Worm (Caenorhabditis elegans) whole organism, late embryonic: ENCODE measurements around the gene F59E12.9.

Source experiments
- C08G9.2 ChIP-seq: sonication (generic microtip); optimal IDR thresholded peaks from 2 replicates; lab custom pipeline; 2016; ENCODE audit warnings: mild to moderate bottlenecking, missing genetic modification characterization, moderate library complexity, missing compliant biosample characterization
- C38D4.7 ChIP-seq: fragments of 200-800 bp; sonication (Bioruptor generic); optimal IDR thresholded peaks from 2 replicates; lab custom pipeline; 2018; ENCODE audit warnings: mild to moderate bottlenecking, missing genetic modification characterization, moderate library complexity, missing compliant biosample characterization
- K02D7.2 ChIP-seq: sonication (generic microtip); optimal IDR thresholded peaks from 2 replicates; lab custom pipeline; 2017; ENCODE audit warnings: mild to moderate bottlenecking, missing genetic modification characterization, missing compliant biosample characterization
- K09A11.1 ChIP-seq: sonication (generic microtip); optimal IDR thresholded peaks from 2 replicates; lab custom pipeline; 2017; ENCODE audit warnings: antibody characterized with exemption, mild to moderate bottlenecking, missing genetic modification characterization, missing compliant biosample characterization; ENCODE audit not compliant: insufficient read depth
- T23F11.4 ChIP-seq: fragments of 200-800 bp; sonication (Bioruptor generic); optimal IDR thresholded peaks from 2 replicates; lab custom pipeline; 2018; ENCODE audit warnings: mild to moderate bottlenecking, missing genetic modification characterization, missing compliant biosample characterization
- Y22D7AL.16 ChIP-seq: sonication (generic microtip); optimal IDR thresholded peaks from 2 replicates; lab custom pipeline; 2016; ENCODE audit warnings: missing genetic modification characterization, missing compliant biosample characterization
- ahr-1 ChIP-seq: sonication (generic microtip); optimal IDR thresholded peaks from 2 replicates; lab custom pipeline; 2016; ENCODE audit warnings: missing genetic modification characterization, missing compliant biosample characterization
- ama-1 ChIP-seq: fragments of 150-350 bp; optimal IDR thresholded peaks from 2 replicates; lab custom pipeline; 2014
- ceh-14 ChIP-seq: sonication (generic microtip); optimal IDR thresholded peaks from 2 replicates; lab custom pipeline; 2016; ENCODE audit warnings: missing genotype, missing genetic modification characterization, missing compliant biosample characterization
- ceh-18 ChIP-seq: sonication (generic microtip); optimal IDR thresholded peaks from 2 replicates; lab custom pipeline; 2016; ENCODE audit warnings: missing genetic modification characterization, missing compliant biosample characterization
- ceh-19 ChIP-seq: fragments of 200-800 bp; sonication (Bioruptor generic); optimal IDR thresholded peaks from 2 replicates; lab custom pipeline; 2018; ENCODE audit warnings: mild to moderate bottlenecking, missing genetic modification characterization, missing compliant biosample characterization
- ceh-30 ChIP-seq: fragments of 150-350 bp; optimal IDR thresholded peaks from 2 replicates; lab custom pipeline; 2014; ENCODE audit warnings: missing biosample characterization, missing genetic modification characterization
- ceh-31 ChIP-seq: sonication (generic microtip); optimal IDR thresholded peaks from 2 replicates; lab custom pipeline; 2016; ENCODE audit warnings: missing genetic modification characterization, missing compliant biosample characterization
- ceh-45 ChIP-seq: fragments of 200-800 bp; sonication (Bioruptor generic); IDR thresholded peaks from 2 replicates; pipeline ENCODE4 v1.3.6; 2022; ENCODE audit warnings: missing genetic modification reagents, missing genetic modification characterization, missing compliant biosample characterization
- ceh-48 ChIP-seq: sonication (generic microtip); optimal IDR thresholded peaks from 2 replicates; lab custom pipeline; 2016; ENCODE audit warnings: missing genetic modification characterization, inconsistent platforms, missing compliant biosample characterization
- che-1 ChIP-seq: sonication (generic microtip); optimal IDR thresholded peaks from 2 replicates; lab custom pipeline; 2016; ENCODE audit warnings: mild to moderate bottlenecking, missing genetic modification characterization, missing compliant biosample characterization
- dmd-4 ChIP-seq: sonication (generic microtip); optimal IDR thresholded peaks from 2 replicates; lab custom pipeline; 2016; ENCODE audit warnings: borderline replicate concordance, missing genetic modification characterization, missing compliant biosample characterization
- elt-2 ChIP-seq: sonication (generic microtip); optimal IDR thresholded peaks from 2 replicates; lab custom pipeline; 2016; ENCODE audit warnings: missing genetic modification reagents, missing genetic modification characterization, missing compliant biosample characterization
- elt-4 ChIP-seq: sonication (generic microtip); optimal IDR thresholded peaks from 2 replicates; lab custom pipeline; 2016; ENCODE audit warnings: missing genetic modification characterization, missing compliant biosample characterization
- eyg-1 ChIP-seq: sonication (generic microtip); optimal IDR thresholded peaks from 2 replicates; lab custom pipeline; 2016; ENCODE audit warnings: missing genotype, missing genetic modification characterization, missing compliant biosample characterization
- gmeb-2 ChIP-seq: sonication (generic microtip); optimal IDR thresholded peaks from 2 replicates; lab custom pipeline; 2016; ENCODE audit warnings: missing genetic modification characterization, inconsistent platforms, missing compliant biosample characterization
- hlh-13 ChIP-seq: fragments of 200-800 bp; sonication (Bioruptor generic); optimal IDR thresholded peaks from 2 replicates; lab custom pipeline; 2018; ENCODE audit warnings: mild to moderate bottlenecking, missing genetic modification characterization, missing compliant biosample characterization
- hlh-15 ChIP-seq: sonication (generic microtip); optimal IDR thresholded peaks from 2 replicates; lab custom pipeline; 2016; ENCODE audit warnings: missing genetic modification characterization, missing compliant biosample characterization
- hlh-30 ChIP-seq: sonication (generic microtip); optimal IDR thresholded peaks from 2 replicates; lab custom pipeline; 2017; ENCODE audit warnings: antibody characterized with exemption, missing genetic modification characterization, missing compliant biosample characterization; ENCODE audit not compliant: insufficient read depth
- hlh-8 ChIP-seq: sonication (generic microtip); optimal IDR thresholded peaks from 2 replicates; lab custom pipeline; 2016; ENCODE audit warnings: missing genotype, missing genetic modification characterization, missing compliant biosample characterization
- lim-6 ChIP-seq: sonication (generic microtip); optimal IDR thresholded peaks from 2 replicates; lab custom pipeline; 2016; ENCODE audit warnings: missing genetic modification characterization, missing compliant biosample characterization
- lin-11 ChIP-seq: fragments of 200-800 bp; sonication (Bioruptor generic); optimal IDR thresholded peaks from 2 replicates; lab custom pipeline; 2018; ENCODE audit warnings: mild to moderate bottlenecking, missing genetic modification characterization, missing compliant biosample characterization
- madf-2 ChIP-seq: sonication (generic microtip); optimal IDR thresholded peaks from 2 replicates; lab custom pipeline; 2017; ENCODE audit warnings: missing genetic modification characterization, missing compliant biosample characterization
- mec-3 ChIP-seq: sonication (generic microtip); optimal IDR thresholded peaks from 2 replicates; lab custom pipeline; 2016; ENCODE audit warnings: borderline replicate concordance, missing genetic modification characterization, missing compliant biosample characterization
- pag-3 ChIP-seq: sonication (generic microtip); optimal IDR thresholded peaks from 2 replicates; lab custom pipeline; 2016; ENCODE audit warnings: missing compliant biosample characterization, missing genetic modification characterization, borderline replicate concordance
- pat-9 ChIP-seq: fragments of 200-800 bp; sonication (Bioruptor generic); optimal IDR thresholded peaks from 2 replicates; lab custom pipeline; 2018; ENCODE audit warnings: mild to moderate bottlenecking, missing genetic modification characterization, moderate library complexity, missing compliant biosample characterization
- pha-4 ChIP-seq: fragments of 150-350 bp; optimal IDR thresholded peaks from 2 replicates; lab custom pipeline; 2018; ENCODE audit warnings: missing biosample characterization, missing genetic modification reagents, missing genetic modification characterization
- pqm-1 ChIP-seq: sonication (generic microtip); optimal IDR thresholded peaks from 2 replicates; lab custom pipeline; 2016; ENCODE audit warnings: missing genetic modification characterization, missing compliant biosample characterization
- pros-1 ChIP-seq: fragments of 150-350 bp; optimal IDR thresholded peaks from 2 replicates; lab custom pipeline; 2014; ENCODE audit warnings: missing biosample characterization, missing genetic modification reagents, missing genetic modification characterization
- ref-2 ChIP-seq: sonication (generic microtip); optimal IDR thresholded peaks from 2 replicates; lab custom pipeline; 2016; ENCODE audit warnings: missing genetic modification characterization, missing compliant biosample characterization
- sox-2 ChIP-seq: fragments of 200-800 bp; sonication (Bioruptor generic); IDR thresholded peaks from 2 replicates; pipeline ENCODE4 v1.3.6; 2022; ENCODE audit warnings: missing genetic modification reagents, missing genetic modification characterization, missing compliant biosample characterization
- sox-4 ChIP-seq: sonication (generic microtip); optimal IDR thresholded peaks from 2 replicates; lab custom pipeline; 2017; ENCODE audit warnings: mild to moderate bottlenecking, missing genetic modification characterization, inconsistent platforms, missing compliant biosample characterization
- tbx-2 ChIP-seq: sonication (generic microtip); optimal IDR thresholded peaks from 2 replicates; lab custom pipeline; 2016; ENCODE audit warnings: missing genetic modification characterization, missing compliant biosample characterization
- ttx-3 ChIP-seq: sonication (generic microtip); optimal IDR thresholded peaks from 2 replicates; lab custom pipeline; 2016; ENCODE audit warnings: missing genetic modification reagents, missing genetic modification characterization, missing compliant biosample characterization
- unc-42 ChIP-seq: sonication (generic microtip); optimal IDR thresholded peaks from 2 replicates; lab custom pipeline; 2016; ENCODE audit warnings: missing genotype, missing genetic modification characterization, missing compliant biosample characterization
- ztf-16 ChIP-seq: sonication (generic microtip); optimal IDR thresholded peaks from 2 replicates; lab custom pipeline; 2017; ENCODE audit warnings: missing genetic modification characterization, missing compliant biosample characterization

The F59E12.9 gene

DNA sequence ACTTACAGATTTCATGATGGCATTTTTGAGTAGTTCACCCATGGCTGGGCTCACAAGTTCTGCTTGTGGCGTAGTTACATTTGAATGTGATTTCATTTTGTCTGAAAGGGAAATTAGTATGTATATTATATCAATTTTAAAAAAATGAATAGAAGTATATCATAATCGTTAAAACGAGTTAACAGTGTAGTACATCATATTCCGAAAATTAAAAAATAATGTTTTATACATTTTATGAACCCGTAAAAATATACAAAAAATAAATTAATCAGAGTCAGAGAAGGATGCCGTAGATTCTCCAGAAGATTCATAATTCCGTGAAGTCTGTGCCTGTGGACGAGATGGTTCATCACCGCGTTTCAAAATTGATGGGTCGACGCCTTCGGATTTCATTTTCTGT is at the start of gene F59E12.9:
TSS of gene F59E12.9 (minus strand) at position 101 of the 400 bp plus-strand sequence.
- TF ChIP-seq ahr-1 (no peak), pag-3 (tag; lab: Kevin White, UChicago) (no peak), hlh-15 (tag; lab: Kevin White, UChicago) (no peak)
- TF ChIP-seq, all 69 proteins: peak for 0

- TF ChIP-seq lim-6 (tag; lab: Kevin White, UChicago) (no peak), T23F11.4 (GFP tag; lab: Kevin White, UChicago) (no peak), pqm-1 (tag; lab: Kevin White, UChicago) (no peak), sox-4 (no peak)
Observed at ce11 chrII:5696218-5696617, 49.4 kb upstream of the F59E12.9 start.

DNA sequence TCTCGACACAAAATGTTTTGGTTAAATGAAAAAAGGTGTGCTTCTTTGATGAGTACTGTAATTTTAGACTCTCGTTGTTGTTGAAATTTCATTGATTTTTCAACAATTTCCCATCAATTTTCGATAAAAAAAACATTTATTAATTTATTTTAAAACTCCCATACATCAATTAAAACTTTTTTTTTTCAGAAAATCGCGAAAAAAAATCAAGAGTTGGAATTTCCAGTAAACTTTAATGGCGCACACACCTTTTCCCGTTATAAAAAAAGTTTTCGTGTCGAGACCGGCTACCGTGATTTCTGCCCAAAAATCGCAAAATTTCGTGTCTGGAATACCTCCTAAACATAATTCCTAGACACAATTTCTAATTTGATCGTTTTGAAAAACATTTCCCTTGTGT is 48.0 kb upstream of the F59E12.9 start, which contains the start of gene C25H3.14:
TSS of gene C25H3.14 (plus strand) at position 301 of the 400 bp plus-strand sequence.
- TF ChIP-seq Y22D7AL.16 (tag; lab: Kevin White, UChicago): no peak
- no peak for TF ChIP-seq C08G9.2 (tag; lab: Kevin White, UChicago)
- TF ChIP-seq K02D7.2 (tag; lab: Kevin White, UChicago): no peak
- TF ChIP-seq lim-6 (tag; lab: Kevin White, UChicago): no peak
- no peak for TF ChIP-seq pag-3 (tag; lab: Kevin White, UChicago)
- TF ChIP-seq ceh-14 (tag; lab: Kevin White, UChicago): no peak

- no peak for TF ChIP-seq gmeb-2 (tag; lab: Kevin White, UChicago)
- no peak for TF ChIP-seq sox-2
- TF ChIP-seq ceh-14 (tag; lab: Kevin White, UChicago): no peak
- TF ChIP-seq ceh-19: no peak
- TF ChIP-seq pros-1 (tag; lab: Kevin White, UChicago): no peak
- TF ChIP-seq ceh-30 (tag; lab: Kevin White, UChicago): no peak
- TF ChIP-seq lin-11 (tag; lab: Kevin White, UChicago): no peak
- TF ChIP-seq elt-4: no peak
- no peak for TF ChIP-seq ama-1 (lab: Kevin White, UChicago)
- TF ChIP-seq lim-6 (tag; lab: Kevin White, UChicago): no peak
- no peak for TF ChIP-seq ref-2
- no peak for TF ChIP-seq pha-4 (tag; lab: Kevin White, UChicago)
- no peak for TF ChIP-seq dmd-4 (tag; lab: Kevin White, UChicago)
- no peak for TF ChIP-seq C08G9.2 (tag; lab: Kevin White, UChicago)
- no peak for TF ChIP-seq pat-9
- TF ChIP-seq K02D7.2 (tag; lab: Kevin White, UChicago): no peak
- TF ChIP-seq eyg-1: no peak
Observed at ce11 chrII:5693893-5694292, 47.1 kb upstream of the F59E12.9 start, which contains the start of gene C25H3.3. C25H3.3 (plus strand) TSS chrII:5694193.

ce11 chrII:5691216-5691771 is 44.5 kb upstream of the F59E12.9 start, which contains the start of the genes ndub-5 and eif-2D:
ndub-5 (minus strand) TSS chrII:5691353.
eif-2D (plus strand) TSS chrII:5691721.
- TF ChIP-seq K09A11.1 (tag; lab: Kevin White, UChicago) (no peak), madf-2 (no peak), hlh-8 (tag; lab: Kevin White, UChicago) (no peak), T23F11.4 (GFP tag; lab: Kevin White, UChicago) (no peak), che-1 (tag; lab: Kevin White, UChicago) (no peak), ceh-48 (tag; lab: Kevin White, UChicago) (no peak), pqm-1 (tag; lab: Kevin White, UChicago) (no peak), ttx-3 (peak; percentile 8), pag-3 (tag; lab: Kevin White, UChicago) (no peak), elt-2 (tag; lab: Kevin White, UChicago) (peak; percentile 83), ztf-16 (tag; lab: Kevin White, UChicago) (no peak), gmeb-2 (tag; lab: Kevin White, UChicago) (no peak), ceh-31 (tag; lab: Kevin White, UChicago) (peak; percentile 33), hlh-13 (GFP tag; lab: Kevin White, UChicago) (no peak), dmd-4 (tag; lab: Kevin White, UChicago) (no peak), ceh-14 (tag; lab: Kevin White, UChicago) (peak; percentile 28), mec-3 (tag; lab: Kevin White, UChicago) (no peak), hlh-30 (no peak), tbx-2 (tag; lab: Kevin White, UChicago) (peak; percentile 26), C38D4.7 (GFP tag; lab: Kevin White, UChicago) (no peak), K02D7.2 (tag; lab: Kevin White, UChicago) (no peak), sox-4 (no peak), ceh-45 (GFP tag; lab: Robert Waterston, UW) (no peak), lin-11 (tag; lab: Kevin White, UChicago) (no peak), elt-4 (no peak), ceh-18 (tag; lab: Kevin White, UChicago) (no peak), ceh-30 (tag; lab: Kevin White, UChicago) (no peak), unc-42 (tag; lab: Kevin White, UChicago) (no peak), ama-1 (lab: Kevin White, UChicago) (no peak)
